Worm (Caenorhabditis elegans): ENCODE results near the gene F07E5.13.

- TF ChIP-seq ama-1 (optimal IDR thresholded peaks at IDR 0.05), result no peak
- TF ChIP-seq B0310.2 (tag; optimal IDR thresholded peaks at IDR 0.05), result no peak
- TF ChIP-seq ceh-36 (tag; optimal IDR thresholded peaks at IDR 0.05), result no peak
- TF ChIP-seq F13C5.2 (tag; optimal IDR thresholded peaks at IDR 0.05), result no peak
Observed at ce11 chrII:2075513-2075912, 11.6 kb upstream of the F07E5.13 start, which contains the start of gene F07E5.8.

Measured in whole organism, early embryonic.